Worm (Caenorhabditis elegans): ENCODE measurements around the gene pfas-1.

pfas-1 gene

ce11 chrIII:4628165-4628564 lies 14.9 kb downstream of the pfas-1 start, which contains the start of gene clec-151:
Gene clec-151 (plus strand): TSS chrIII:4628465.
- TF ChIP-seq nhr-12 (tag; optimal IDR thresholded peaks at IDR 0.05) (no peak), mls-2 (tag; optimal IDR thresholded peaks at IDR 0.05) (no peak), elt-3 (tag; optimal IDR thresholded peaks at IDR 0.05) (no peak), sptf-1 (tag; optimal IDR thresholded peaks at IDR 0.05) (no peak), blmp-1 (tag; optimal IDR thresholded peaks at IDR 0.05) (no peak), nhr-28 (tag; optimal IDR thresholded peaks at IDR 0.05) (no peak), nhr-237 (tag; optimal IDR thresholded peaks at IDR 0.05) (no peak), zip-8 (tag; optimal IDR thresholded peaks at IDR 0.05) (no peak), ces-1 (GFP tag; optimal IDR thresholded peaks at IDR 0.05) (no peak), mab-5 (tag; optimal IDR thresholded peaks at IDR 0.05) (no peak), nhr-2 (tag; optimal IDR thresholded peaks at IDR 0.05) (no peak), lin-13 (tag; optimal IDR thresholded peaks at IDR 0.05) (no peak), ceh-83 (GFP tag; optimal IDR thresholded peaks at IDR 0.05) (no peak), hlh-1 (tag; optimal IDR thresholded peaks at IDR 0.05) (no peak), pha-4 (tag; optimal IDR thresholded peaks at IDR 0.05) (no peak), ceh-43 (GFP tag; optimal IDR thresholded peaks at IDR 0.05) (no peak), drap-1 (GFP tag; optimal IDR thresholded peaks at IDR 0.05) (no peak), unc-39 (tag; optimal IDR thresholded peaks at IDR 0.05) (no peak)

- no peak for TF ChIP-seq mep-1 (tag; optimal IDR thresholded peaks at IDR 0.05)
- no peak for TF ChIP-seq unc-120 (tag; optimal IDR thresholded peaks at IDR 0.05; ENCODE audit: poor library complexity, severe bottlenecking)
- peak; percentile 28 for TF ChIP-seq drap-1 (GFP tag; optimal IDR thresholded peaks at IDR 0.05)
- peak; percentile 53 for TF ChIP-seq sem-2 (GFP tag; optimal IDR thresholded peaks at IDR 0.05)
- peak; percentile 37 for TF ChIP-seq cnd-1 (tag; optimal IDR thresholded peaks at IDR 0.05)
- no peak for TF ChIP-seq unc-62 (GFP tag; optimal IDR thresholded peaks at IDR 0.05)
- TF ChIP-seq zip-8 (tag; optimal IDR thresholded peaks at IDR 0.05) = no peak
- no peak for TF ChIP-seq hlh-1 (tag; optimal IDR thresholded peaks at IDR 0.05)
- peak; percentile 52 for TF ChIP-seq M03D4.4 (tag; optimal IDR thresholded peaks at IDR 0.05)
- TF ChIP-seq bed-3 (GFP tag; optimal IDR thresholded peaks at IDR 0.05) = no peak
- no peak for TF ChIP-seq ztf-11 (tag; optimal IDR thresholded peaks at IDR 0.05)
- TF ChIP-seq elt-3 (tag; optimal IDR thresholded peaks at IDR 0.05) = no peak
- TF ChIP-seq snpc-4 (tag; optimal IDR thresholded peaks at IDR 0.05) = no peak
- TF ChIP-seq ceh-83 (GFP tag; optimal IDR thresholded peaks at IDR 0.05) = no peak
- TF ChIP-seq elt-1 (tag; optimal IDR thresholded peaks at IDR 0.05; ENCODE audit: borderline replicate concordance, insufficient read depth) = no peak
- no peak for TF ChIP-seq sptf-1 (tag; optimal IDR thresholded peaks at IDR 0.05)
- TF ChIP-seq ham-2 (GFP tag; optimal IDR thresholded peaks at IDR 0.05) = no peak
- no peak for TF ChIP-seq nhr-237 (tag; optimal IDR thresholded peaks at IDR 0.05)
- no peak for TF ChIP-seq flh-1 (GFP tag; optimal IDR thresholded peaks at IDR 0.05)
- no peak for TF ChIP-seq ces-1 (GFP tag; optimal IDR thresholded peaks at IDR 0.05)
- no peak for TF ChIP-seq mls-2 (tag; optimal IDR thresholded peaks at IDR 0.05)
- TF ChIP-seq ceh-43 (GFP tag; optimal IDR thresholded peaks at IDR 0.05) = no peak
- no peak for TF ChIP-seq ceh-39 (tag; optimal IDR thresholded peaks at IDR 0.05)
- no peak for TF ChIP-seq lsy-2 (tag; optimal IDR thresholded peaks at IDR 0.05)
- TF ChIP-seq nhr-12 (tag; optimal IDR thresholded peaks at IDR 0.05) = no peak
- TF ChIP-seq lin-32 (GFP tag; optimal IDR thresholded peaks at IDR 0.05) = no peak
- no peak for TF ChIP-seq nhr-2 (tag; optimal IDR thresholded peaks at IDR 0.05)
- TF ChIP-seq unc-39 (tag; optimal IDR thresholded peaks at IDR 0.05) = no peak
- TF ChIP-seq mab-5 (tag; optimal IDR thresholded peaks at IDR 0.05) = no peak
- no peak for TF ChIP-seq lin-13 (tag; optimal IDR thresholded peaks at IDR 0.05)
- no peak for TF ChIP-seq blmp-1 (tag; optimal IDR thresholded peaks at IDR 0.05)
These were observed 16.8 kb downstream of the pfas-1 start for ce11 chrIII:4626148-4626922.

- TF ChIP-seq mls-2 (tag; optimal IDR thresholded peaks at IDR 0.05) (no peak), ces-1 (GFP tag; optimal IDR thresholded peaks at IDR 0.05) (peak; percentile 62)
These were observed 20.6 kb downstream of the pfas-1 start, which contains the start of gene lron-5 for ce11 chrIII:4622375-4623130. Gene lron-5 (plus strand): TSS chrIII:4623029.

All from whole organism, mixed stage, embryonic.